Worm (Caenorhabditis elegans) whole organism, L1 larva: Measurements from ENCODE around the gene F44E2.6.

ENCODE experiments used
- C34B4.2 ChIP-seq: sonication (generic microtip); optimal IDR thresholded peaks from 2 replicates; lab custom pipeline; 2017; ENCODE audit warnings: mild to moderate bottlenecking, missing genetic modification characterization, missing compliant biosample characterization
- F16B12.6 ChIP-seq: fragments of 150-350 bp; optimal IDR thresholded peaks from 2 replicates; lab custom pipeline; 2014; ENCODE audit warnings: missing biosample characterization, missing genetic modification characterization
- Y116A8C.19 ChIP-seq: sonication (generic microtip); optimal IDR thresholded peaks from 2 replicates; lab custom pipeline; 2016; ENCODE audit warnings: missing compliant biosample characterization, missing genetic modification characterization, borderline replicate concordance
- aha-1 ChIP-seq: fragments of 150-350 bp; optimal IDR thresholded peaks from 2 replicates; lab custom pipeline; 2014; ENCODE audit warnings: missing biosample characterization, missing genetic modification characterization
- aly-2 ChIP-seq: fragments of 150-350 bp; optimal IDR thresholded peaks from 2 replicates; lab custom pipeline; 2014; ENCODE audit warnings: missing biosample characterization, missing genetic modification characterization
- ceh-82 ChIP-seq, 3 experiments: fragments of 150-350 bp in 1 of 3; sonication (generic microtip) in 2 of 3; optimal IDR thresholded peaks; 2 replicates each; lab custom pipeline; 2014 to 2017; ENCODE audit warnings: missing biosample characterization in 3 of 3, missing genetic modification characterization in 3 of 3
- ceh-88 ChIP-seq: fragments of 200-800 bp; sonication (Bioruptor generic); IDR thresholded peaks from 2 replicates; pipeline ENCODE4 v1.3.6; 2022; ENCODE audit warnings: missing genetic modification characterization, missing compliant biosample characterization
- ceh-90 ChIP-seq: sonication (generic microtip); optimal IDR thresholded peaks from 2 replicates; lab custom pipeline; 2016; ENCODE audit warnings: missing genetic modification characterization, missing compliant biosample characterization
- dpl-1 ChIP-seq, 3 experiments: fragments of 150-350 bp in 2 of 3; sonication (generic microtip) in 1 of 3; optimal IDR thresholded peaks; 2 replicates each; lab custom pipeline; 2014 to 2017; ENCODE audit warnings: missing biosample characterization in 3 of 3, missing genetic modification characterization in 3 of 3, missing genetic modification reagents in 3 of 3
- efl-1 ChIP-seq, 4 experiments: fragments of 150-350 bp; optimal IDR thresholded peaks in 3 of 4; peaks in 1 of 4; 1 replicate in 1 of 4; 2 replicates in 3 of 4; lab custom pipeline; 2014; ENCODE audit warnings: missing biosample characterization in 2 of 4, missing genetic modification characterization in 2 of 4, missing genetic modification reagents in 2 of 4
- efl-3 ChIP-seq: fragments of 200-800 bp; sonication (Bioruptor generic); optimal IDR thresholded peaks from 2 replicates; lab custom pipeline; 2018; ENCODE audit warnings: mild to moderate bottlenecking, missing genetic modification characterization, missing compliant biosample characterization
- egl-27 ChIP-seq, 2 experiments: fragments of 150-350 bp in 1 of 2; sonication (generic microtip); optimal IDR thresholded peaks; 3 replicates each; lab custom pipeline; 2017 to 2018; ENCODE audit warnings: missing biosample characterization in 2 of 2, missing genetic modification characterization in 2 of 2, missing genetic modification reagents in 2 of 2
- elt-2 ChIP-seq: sonication (generic microtip); optimal IDR thresholded peaks from 2 replicates; lab custom pipeline; 2016; ENCODE audit warnings: missing genetic modification characterization, mild to moderate bottlenecking, inconsistent platforms, missing compliant biosample characterization, missing genetic modification reagents
- elt-3 ChIP-seq, 6 experiments: fragments of 150-350 bp in 1 of 6; sonication (generic microtip); optimal IDR thresholded peaks; 2 replicates each; lab custom pipeline; 2017 to 2018; ENCODE audit warnings: missing biosample characterization in 6 of 6, missing genetic modification characterization in 6 of 6, inconsistent platforms in 1 of 6
- ets-5 ChIP-seq: fragments of 200-800 bp; sonication (Bioruptor generic); IDR thresholded peaks from 2 replicates; pipeline ENCODE4 v1.3.6; 2022; ENCODE audit warnings: missing genetic modification characterization, missing compliant biosample characterization
- fkh-8 ChIP-seq: sonication (generic microtip); optimal IDR thresholded peaks from 2 replicates; lab custom pipeline; 2016; ENCODE audit warnings: mild to moderate bottlenecking, missing genetic modification characterization, missing compliant biosample characterization
- grh-1 ChIP-seq: fragments of 200-800 bp; sonication (Bioruptor generic); IDR thresholded peaks from 2 replicates; pipeline ENCODE4 v1.3.6; 2022; ENCODE audit warnings: missing genetic modification reagents, missing genetic modification characterization, missing compliant biosample characterization
- hlh-17 ChIP-seq: fragments of 200-800 bp; sonication (Bioruptor generic); optimal IDR thresholded peaks from 2 replicates; lab custom pipeline; 2018; ENCODE audit warnings: missing genetic modification characterization, mild to moderate bottlenecking, missing compliant biosample characterization, moderate library complexity, borderline replicate concordance
- hpl-2 ChIP-seq: fragments of 150-350 bp; optimal IDR thresholded peaks from 2 replicates; lab custom pipeline; 2014; ENCODE audit warnings: missing biosample characterization, missing genetic modification reagents, missing genetic modification characterization
- irx-1 ChIP-seq: sonication (generic microtip); optimal IDR thresholded peaks from 2 replicates; lab custom pipeline; 2016; ENCODE audit warnings: missing genetic modification characterization, missing compliant biosample characterization
- isw-1 ChIP-seq: fragments of 200-800 bp; sonication (Bioruptor generic); IDR thresholded peaks from 2 replicates; pipeline ENCODE4 v1.3.6; 2022; ENCODE audit warnings: missing genetic modification characterization, missing compliant biosample characterization
- jun-1 ChIP-seq: fragments of 150-350 bp; optimal IDR thresholded peaks from 2 replicates; lab custom pipeline; 2014; ENCODE audit warnings: missing biosample characterization, missing genetic modification reagents, missing genetic modification characterization
- lin-13 ChIP-seq: fragments of 150-350 bp; optimal IDR thresholded peaks from 2 replicates; lab custom pipeline; 2014; ENCODE audit warnings: missing biosample characterization, missing genetic modification reagents, missing genetic modification characterization
- lin-14 ChIP-seq: fragments of 200-800 bp; sonication (Bioruptor generic); optimal IDR thresholded peaks from 2 replicates; lab custom pipeline; 2018; ENCODE audit warnings: mild to moderate bottlenecking, missing genetic modification characterization, moderate library complexity, missing compliant biosample characterization
- lin-35 ChIP-seq, 2 experiments: fragments of 150-350 bp; optimal IDR thresholded peaks; 2 replicates each; lab custom pipeline; 2014; ENCODE audit warnings: missing biosample characterization in 2 of 2, missing genetic modification characterization in 2 of 2, missing genetic modification reagents in 2 of 2
- mab-9 ChIP-seq: fragments of 200-800 bp; sonication (Bioruptor generic); IDR thresholded peaks from 2 replicates; pipeline ENCODE4 v1.3.6; 2022; ENCODE audit warnings: missing genetic modification reagents, missing genetic modification characterization, missing compliant biosample characterization
- mep-1 ChIP-seq: fragments of 150-350 bp; optimal IDR thresholded peaks from 2 replicates; lab custom pipeline; 2014; ENCODE audit warnings: missing biosample characterization, missing genetic modification characterization
- nhr-12 ChIP-seq: sonication (generic microtip); optimal IDR thresholded peaks from 2 replicates; lab custom pipeline; 2017; ENCODE audit warnings: missing biosample characterization, missing genetic modification characterization
- nhr-19 ChIP-seq: fragments of 200-800 bp; sonication (Bioruptor generic); conservative IDR thresholded peaks from 2 replicates; pipeline ENCODE4 v1.3.6; 2022; ENCODE audit warnings: missing genetic modification characterization, missing compliant biosample characterization
- nhr-71 ChIP-seq: sonication (generic microtip); optimal IDR thresholded peaks from 2 replicates; lab custom pipeline; 2016; ENCODE audit warnings: mild to moderate bottlenecking, missing genetic modification characterization, moderate library complexity, missing compliant biosample characterization
- pag-3 ChIP-seq: sonication (generic microtip); optimal IDR thresholded peaks from 2 replicates; lab custom pipeline; 2017; ENCODE audit warnings: missing genetic modification characterization, mild to moderate bottlenecking, missing compliant biosample characterization, antibody characterized with exemption, borderline replicate concordance; ENCODE audit not compliant: insufficient read depth
- rnt-1 ChIP-seq: sonication (generic microtip); optimal IDR thresholded peaks from 2 replicates; lab custom pipeline; 2016; ENCODE audit warnings: mild to moderate bottlenecking, missing genetic modification characterization, moderate library complexity, missing compliant biosample characterization
- snu-23 ChIP-seq: sonication (generic microtip); optimal IDR thresholded peaks from 2 replicates; lab custom pipeline; 2016; ENCODE audit warnings: missing genetic modification characterization, missing compliant biosample characterization
- sox-4 ChIP-seq: sonication (generic microtip); optimal IDR thresholded peaks from 2 replicates; lab custom pipeline; 2016; ENCODE audit warnings: missing genetic modification characterization, missing compliant biosample characterization
- sptf-1 ChIP-seq: fragments of 150-350 bp; optimal IDR thresholded peaks from 2 replicates; lab custom pipeline; 2014; ENCODE audit warnings: missing biosample characterization, missing genetic modification characterization
- unc-30 ChIP-seq: sonication (generic microtip); optimal IDR thresholded peaks from 2 replicates; lab custom pipeline; 2017; ENCODE audit warnings: missing biosample characterization, missing genetic modification characterization
- unc-62 ChIP-seq: fragments of 150-350 bp; optimal IDR thresholded peaks from 2 replicates; lab custom pipeline; 2014; ENCODE audit warnings: missing biosample characterization, missing genetic modification reagents, missing genetic modification characterization
- unc-98 ChIP-seq: fragments of 200-800 bp; sonication (Bioruptor generic); IDR thresholded peaks from 2 replicates; pipeline ENCODE4 v1.3.6; 2022; ENCODE audit warnings: missing genetic modification characterization, missing compliant biosample characterization
- vab-15 ChIP-seq: sonication (generic microtip); optimal IDR thresholded peaks from 2 replicates; lab custom pipeline; 2017; ENCODE audit warnings: missing genotype, mild to moderate bottlenecking, missing genetic modification characterization, missing compliant biosample characterization
- xbp-1 ChIP-seq: sonication (generic microtip); optimal IDR thresholded peaks from 2 replicates; lab custom pipeline; 2016; ENCODE audit warnings: missing genetic modification characterization, missing compliant biosample characterization
- zag-1 ChIP-seq: fragments of 150-350 bp; optimal IDR thresholded peaks from 2 replicates; lab custom pipeline; 2014; ENCODE audit warnings: missing biosample characterization, missing genetic modification characterization
- zip-4 ChIP-seq: fragments of 200-800 bp; sonication (Bioruptor generic); optimal IDR thresholded peaks from 2 replicates; lab custom pipeline; 2018; ENCODE audit warnings: mild to moderate bottlenecking, missing genetic modification characterization, moderate library complexity, missing compliant biosample characterization
- ztf-11 ChIP-seq, 2 experiments: sonication (generic microtip); optimal IDR thresholded peaks; 2 replicates each; lab custom pipeline; 2016 to 2017; ENCODE audit warnings: missing genetic modification characterization in 2 of 2, missing biosample characterization in 1 of 2, missing compliant biosample characterization in 1 of 2
- ztf-4 ChIP-seq: fragments of 150-350 bp; optimal IDR thresholded peaks from 2 replicates; lab custom pipeline; 2014; ENCODE audit warnings: missing biosample characterization, missing genetic modification characterization

Gene F44E2.6

ce11 chrIII:8866983-8867842 lies 22.2 kb upstream of the F44E2.6 start (continued):
- no peak for TF ChIP-seq Y116A8C.19
- no peak for TF ChIP-seq nhr-12 (tag; lab: Kevin White, UChicago)
- peak; percentile 33 for TF ChIP-seq mep-1 (tag; lab: Kevin White, UChicago)

ce11 chrIII:8866038-8866437 lies 21.0 kb upstream of the F44E2.6 start:
- TF ChIP-seq lin-35 (GFP tag; optimal IDR thresholded peaks at IDR 0.05; lab: Kevin White, UChicago) (no peak), efl-1 (optimal IDR thresholded peaks at IDR 0.05; lab: Kevin White, UChicago) (no peak), efl-1 (GFP tag; optimal IDR thresholded peaks at IDR 0.05 in 1 of 2; lab: Kevin White, UChicago) (peak in 1 of 2 experiments; percentile 63)

- TF ChIP-seq ceh-88 (GFP tag; lab: Robert Waterston, UW) (peak; percentile 54; the same call in 1 of the 2 replicates), aly-2 (tag; lab: Kevin White, UChicago) (no peak), lin-14 (GFP tag; lab: Kevin White, UChicago) (peak; percentile 94), ets-5 (GFP tag; lab: Robert Waterston, UW) (no peak), fkh-8 (tag; lab: Kevin White, UChicago) (no peak), sox-4 (tag; lab: Kevin White, UChicago) (no peak), lin-35 (GFP tag; optimal IDR thresholded peaks at IDR 0.05; lab: Kevin White, UChicago) (peak; percentile 57 to 63), mab-9 (GFP tag; lab: Robert Waterston, UW) (no peak), hpl-2 (GFP tag; lab: Kevin White, UChicago) (peak; percentile 40), dpl-1 (GFP tag; optimal IDR thresholded peaks at IDR 0.05; lab: Kevin White, UChicago) (peak in 2 of 3 experiments; percentile 18 to 40), mep-1 (tag; lab: Kevin White, UChicago) (peak; percentile 48), irx-1 (tag; lab: Kevin White, UChicago) (no peak), efl-1 (optimal IDR thresholded peaks at IDR 0.05; lab: Kevin White, UChicago) (peak; percentile 38 to 45), efl-1 (GFP tag; optimal IDR thresholded peaks at IDR 0.05 in 1 of 2; lab: Kevin White, UChicago) (peak; percentile 36 to 91), efl-3 (GFP tag; lab: Kevin White, UChicago) (no peak), ztf-4 (tag; lab: Kevin White, UChicago) (peak; percentile 56), unc-98 (GFP tag; lab: Robert Waterston, UW) (peak; percentile 48; the same call in 1 of the 2 replicates), vab-15 (no peak), lin-13 (GFP tag; lab: Kevin White, UChicago) (peak; percentile 69), ceh-90 (tag; lab: Kevin White, UChicago) (no peak), C34B4.2 (tag; lab: Kevin White, UChicago) (peak; percentile 60), ceh-82 (tag; optimal IDR thresholded peaks at IDR 0.05; lab: Kevin White, UChicago) (peak in 2 of 3 experiments; percentile 34 to 61), grh-1 (GFP tag; lab: Robert Waterston, UW) (peak; percentile 69), isw-1 (GFP tag; lab: Robert Waterston, UW) (no peak), aha-1 (tag; lab: Kevin White, UChicago) (no peak), zag-1 (tag; lab: Kevin White, UChicago) (no peak), ztf-11 (tag; optimal IDR thresholded peaks at IDR 0.05; lab: Kevin White, UChicago) (peak in 1 of 2 experiments; percentile 36), unc-30 (tag; lab: Kevin White, UChicago) (no peak), snu-23 (GFP tag; lab: Kevin White, UChicago) (peak; percentile 94), hlh-17 (no peak), pag-3 (peak; percentile 79), egl-27 (tag; optimal IDR thresholded peaks at IDR 0.05; lab: Kevin White, UChicago) (no peak), elt-3 (tag; optimal IDR thresholded peaks at IDR 0.05; lab: Kevin White, UChicago) (peak in 3 of 6 experiments; percentile 6 to 29 (median 19)), unc-62 (GFP tag; lab: Kevin White, UChicago) (no peak), zip-4 (GFP tag; lab: Kevin White, UChicago) (peak; percentile 35), F16B12.6 (tag; lab: Kevin White, UChicago) (peak; percentile 18), rnt-1 (peak; percentile 92), sptf-1 (no peak), elt-2 (tag; lab: Kevin White, UChicago) (peak; percentile 41), xbp-1 (tag; lab: Kevin White, UChicago) (peak; percentile 67), jun-1 (tag; lab: Kevin White, UChicago) (peak; percentile 22), nhr-19 (GFP tag; lab: Robert Waterston, UW) (peak; percentile 89), nhr-71 (tag; lab: Kevin White, UChicago) (peak; percentile 93)
Measured at ce11 chrIII:8865294-8865766, 20.3 kb upstream of the F44E2.6 start.
